Fruit fly (Drosophila melanogaster) whole organism, embryonic: ENCODE measurements around the gene Glg1.

Experiments
- CG1024 ChIP-seq: fragments of 200-800 bp; sonication (Bioruptor generic); IDR thresholded peaks from 2 replicates; pipeline ENCODE4 v1.3.6; 2022; ENCODE audit warnings: missing biosample characterization, missing genetic modification characterization
- CG10462 ChIP-seq: fragments of 200-800 bp; sonication (Bioruptor generic); optimal IDR thresholded peaks from 2 replicates; lab custom pipeline; 2016; ENCODE audit warnings: missing biosample characterization, missing genetic modification characterization
- CG11247 ChIP-seq: fragments of 200-800 bp; sonication (Bioruptor generic); IDR thresholded peaks from 2 replicates; pipeline ENCODE4 v1.3.6; 2022; ENCODE audit warnings: missing biosample characterization, missing genetic modification characterization
- CG11456 ChIP-seq: fragments of 200-800 bp; sonication (Bioruptor generic); IDR thresholded peaks from 3 replicates; pipeline ENCODE4 v1.3.6; 2022; ENCODE audit warnings: missing biosample characterization, missing genetic modification characterization
- CG11695 ChIP-seq: fragments of 200-800 bp; sonication (Bioruptor generic); IDR thresholded peaks from 3 replicates; pipeline ENCODE4 v1.3.6; 2022; ENCODE audit warnings: missing biosample characterization, missing genetic modification characterization
- CG13894 ChIP-seq: fragments of 200-800 bp; sonication (Bioruptor generic); optimal IDR thresholded peaks from 3 replicates; lab custom pipeline; 2018; ENCODE audit warnings: missing biosample characterization, mild to moderate bottlenecking, missing genetic modification characterization, moderate library complexity
- CG17612 ChIP-seq: fragments of 200-800 bp; sonication (Bioruptor generic); IDR thresholded peaks from 2 replicates; pipeline ENCODE4 v1.3.6; 2022; ENCODE audit warnings: missing biosample characterization, missing genetic modification characterization
- CG17912 ChIP-seq: fragments of 200-800 bp; sonication (Bioruptor generic); optimal IDR thresholded peaks from 2 replicates; lab custom pipeline; 2018; ENCODE audit warnings: missing biosample characterization, mild to moderate bottlenecking, missing genetic modification characterization
- CG2202 ChIP-seq: fragments of 200-800 bp; sonication (Bioruptor generic); optimal IDR thresholded peaks from 2 replicates; lab custom pipeline; 2018; ENCODE audit warnings: missing biosample characterization, mild to moderate bottlenecking, missing genetic modification characterization
- CG2712 ChIP-seq: fragments of 200-800 bp; optimal IDR thresholded peaks from 3 replicates; lab custom pipeline; 2019; ENCODE audit warnings: missing biosample characterization, mild to moderate bottlenecking, missing genetic modification characterization, moderate library complexity
- CG31224 ChIP-seq: fragments of 200-800 bp; sonication (Bioruptor generic); IDR thresholded peaks from 2 replicates; pipeline ENCODE4 v1.3.6; 2022; ENCODE audit warnings: missing biosample characterization, missing genetic modification characterization
- CG3281 ChIP-seq: fragments of 200-800 bp; sonication (Bioruptor generic); optimal IDR thresholded peaks from 3 replicates; lab custom pipeline; 2017; ENCODE audit warnings: missing biosample characterization, mild to moderate bottlenecking, missing genetic modification characterization
- CG3838 ChIP-seq: fragments of 200-800 bp; sonication (Bioruptor generic); optimal IDR thresholded peaks from 3 replicates; lab custom pipeline; 2016; ENCODE audit warnings: missing biosample characterization, missing genetic modification characterization
- CG6175 ChIP-seq: fragments of 200-800 bp; sonication (Bioruptor generic); IDR thresholded peaks from 3 replicates; pipeline ENCODE4 v1.3.6; 2022; ENCODE audit warnings: missing biosample characterization, missing genetic modification characterization
- CG6254 ChIP-seq: fragments of 200-800 bp; sonication (Bioruptor generic); optimal IDR thresholded peaks from 3 replicates; lab custom pipeline; 2017; ENCODE audit warnings: mild to moderate bottlenecking, missing biosample characterization, missing genetic modification reagents, missing genetic modification characterization
- CG6272 ChIP-seq: fragments of 200-800 bp; sonication (Bioruptor generic); IDR thresholded peaks from 2 replicates; pipeline ENCODE4 v1.3.6; 2022; ENCODE audit warnings: missing biosample characterization, missing genetic modification characterization
- CG8388 ChIP-seq: fragments of 200-800 bp; sonication (Bioruptor generic); optimal IDR thresholded peaks from 2 replicates; lab custom pipeline; 2019; ENCODE audit warnings: missing biosample characterization, mild to moderate bottlenecking, missing genetic modification characterization, moderate library complexity
- CG9215 ChIP-seq: fragments of 200-800 bp; sonication (Bioruptor generic); IDR thresholded peaks from 2 replicates; pipeline ENCODE4 v1.3.6; 2022; ENCODE audit warnings: missing biosample characterization, missing genetic modification characterization
- Camta ChIP-seq: fragments of 200-800 bp; sonication (Bioruptor generic); optimal IDR thresholded peaks from 2 replicates; lab custom pipeline; 2016; ENCODE audit warnings: missing biosample characterization, missing genetic modification characterization
- CoRest ChIP-seq: fragments of 200-800 bp; sonication (Bioruptor generic); optimal IDR thresholded peaks from 3 replicates; lab custom pipeline; 2018; ENCODE audit warnings: missing biosample characterization, mild to moderate bottlenecking, missing genetic modification characterization, moderate library complexity
- Dad ChIP-seq: fragments of 200-800 bp; sonication (Bioruptor generic); optimal IDR thresholded peaks from 3 replicates; lab custom pipeline; 2016; ENCODE audit warnings: missing biosample characterization, missing genetic modification characterization
- Doc3 ChIP-seq: fragments of 200-800 bp; sonication (Bioruptor generic); IDR thresholded peaks from 3 replicates; pipeline ENCODE4 v1.3.6; 2022; ENCODE audit warnings: missing biosample characterization, missing genetic modification characterization; ENCODE audit not compliant: partially characterized antibody
- Fer2 ChIP-seq: fragments of 200-800 bp; sonication (Bioruptor generic); optimal IDR thresholded peaks from 2 replicates; lab custom pipeline; 2018; ENCODE audit warnings: missing biosample characterization, mild to moderate bottlenecking, missing genetic modification characterization, moderate library complexity
- HLH3B ChIP-seq: fragments of 200-800 bp; sonication (Bioruptor generic); IDR thresholded peaks from 2 replicates; pipeline ENCODE4 v1.3.6; 2022; ENCODE audit warnings: missing biosample characterization, missing genetic modification characterization
- Hsf ChIP-seq: fragments of 200-800 bp; sonication (Bioruptor generic); optimal IDR thresholded peaks from 3 replicates; lab custom pipeline; 2016; ENCODE audit warnings: missing biosample characterization, missing genetic modification characterization
- MESR4 ChIP-seq: fragments of 200-800 bp; sonication (Bioruptor generic); optimal IDR thresholded peaks from 2 replicates; lab custom pipeline; 2018; ENCODE audit warnings: missing biosample characterization, mild to moderate bottlenecking, missing genetic modification characterization, moderate library complexity
- Mad ChIP-seq: fragments of 200-800 bp; sonication (Bioruptor generic); optimal IDR thresholded peaks from 2 replicates; lab custom pipeline; 2016; ENCODE audit warnings: missing biosample characterization, missing genetic modification characterization
- Opbp ChIP-seq: fragments of 200-800 bp; sonication (Bioruptor generic); IDR thresholded peaks from 3 replicates; pipeline ENCODE4 v1.3.6; 2022; ENCODE audit warnings: missing biosample characterization, missing genetic modification characterization; ENCODE audit not compliant: partially characterized antibody
- Poxn ChIP-seq: fragments of 200-800 bp; sonication (Bioruptor generic); IDR thresholded peaks from 2 replicates; pipeline ENCODE4 v1.3.6; 2022; ENCODE audit warnings: missing biosample characterization, missing genetic modification characterization
- Side ChIP-seq: fragments of 200-800 bp; sonication (Bioruptor generic); optimal IDR thresholded peaks from 2 replicates; lab custom pipeline; 2016; ENCODE audit warnings: missing biosample characterization, missing genetic modification characterization
- bab2 ChIP-seq: fragments of 200-800 bp; sonication (Bioruptor generic); optimal IDR thresholded peaks from 2 replicates; lab custom pipeline; 2016; ENCODE audit warnings: missing biosample characterization, missing genetic modification characterization
- br ChIP-seq: fragments of >200 bp; optimal IDR thresholded peaks from 2 replicates; lab custom pipeline; 2017
- cwo ChIP-seq: fragments of 200-800 bp; sonication (Bioruptor generic); optimal IDR thresholded peaks from 3 replicates; lab custom pipeline; 2017; ENCODE audit warnings: missing biosample characterization, missing genetic modification characterization, mild to moderate bottlenecking, moderate library complexity, missing genetic modification reagents
- dpn ChIP-seq, 2 experiments: fragments of 200-800 bp; sonication (Bioruptor generic); optimal IDR thresholded peaks; 3 replicates each; lab custom pipeline; 2016; ENCODE audit warnings: missing biosample characterization in 2 of 2, missing genetic modification characterization in 2 of 2
- dysf ChIP-seq: fragments of 200-800 bp; sonication (Bioruptor generic); IDR thresholded peaks from 3 replicates; pipeline ENCODE4 v1.3.6; 2022; ENCODE audit warnings: missing biosample characterization, missing genetic modification characterization
- fd3F ChIP-seq: fragments of 200-800 bp; sonication (Bioruptor generic); optimal IDR thresholded peaks from 2 replicates; lab custom pipeline; 2018; ENCODE audit warnings: missing biosample characterization, mild to moderate bottlenecking, missing genetic modification characterization, moderate library complexity
- gem ChIP-seq: fragments of 200-800 bp; sonication (Bioruptor generic); optimal IDR thresholded peaks from 2 replicates; lab custom pipeline; 2019; ENCODE audit warnings: missing biosample characterization, mild to moderate bottlenecking, missing genetic modification characterization, moderate library complexity
- grn ChIP-seq: fragments of 200-800 bp; sonication (Bioruptor generic); optimal IDR thresholded peaks from 3 replicates; lab custom pipeline; 2017; ENCODE audit warnings: missing biosample characterization, missing genetic modification characterization
- gro ChIP-seq: fragments of 200-800 bp; sonication (Bioruptor generic); optimal IDR thresholded peaks from 2 replicates; lab custom pipeline; 2016; ENCODE audit warnings: missing biosample characterization, missing genetic modification characterization
- jumu ChIP-seq: fragments of 200-800 bp; sonication (Bioruptor generic); optimal IDR thresholded peaks from 3 replicates; lab custom pipeline; 2016; ENCODE audit warnings: missing biosample characterization, missing genetic modification characterization
- kah ChIP-seq: fragments of 200-800 bp; sonication (Bioruptor generic); optimal IDR thresholded peaks from 2 replicates; lab custom pipeline; 2018; ENCODE audit warnings: missing biosample characterization, mild to moderate bottlenecking, missing genetic modification characterization
- lov ChIP-seq, 2 experiments: fragments of 200-800 bp in 1 of 2; fragments of >200 bp in 1 of 2; sonication (Bioruptor generic) in 1 of 2; IDR thresholded peaks in 1 of 2; optimal IDR thresholded peaks in 1 of 2; 2 replicates in 1 of 2; 3 replicates in 1 of 2; pipeline versions ENCODE4 v1.3.6 to Lab custom; 2017 to 2022; ENCODE audit warnings: missing biosample characterization in 1 of 2, missing genetic modification characterization in 1 of 2
- nerfin-1 ChIP-seq: fragments of 200-800 bp; sonication (Bioruptor generic); optimal IDR thresholded peaks from 3 replicates; lab custom pipeline; 2019; ENCODE audit warnings: missing biosample characterization, mild to moderate bottlenecking, missing genetic modification characterization, moderate library complexity
- pita ChIP-seq: fragments of 200-800 bp; sonication (Bioruptor generic); optimal IDR thresholded peaks from 2 replicates; lab custom pipeline; 2017; ENCODE audit warnings: missing biosample characterization, mild to moderate bottlenecking, missing genetic modification characterization
- salm ChIP-seq: fragments of 200-800 bp; sonication (Bioruptor generic); optimal IDR thresholded peaks from 2 replicates; lab custom pipeline; 2018; ENCODE audit warnings: missing biosample characterization, mild to moderate bottlenecking, missing genetic modification characterization
- scrt ChIP-seq: fragments of 200-800 bp; sonication (Bioruptor generic); optimal IDR thresholded peaks from 2 replicates; lab custom pipeline; 2018; ENCODE audit warnings: missing biosample characterization, mild to moderate bottlenecking, missing genetic modification characterization, moderate library complexity
- slou ChIP-seq: fragments of 200-800 bp; sonication (Bioruptor generic); optimal IDR thresholded peaks from 3 replicates; lab custom pipeline; 2016; ENCODE audit warnings: missing biosample characterization, missing genetic modification characterization
- sob ChIP-seq: fragments of 200-800 bp; sonication (Bioruptor generic); IDR thresholded peaks from 2 replicates; pipeline ENCODE4 v1.3.6; 2022; ENCODE audit warnings: missing biosample characterization, missing genetic modification characterization
- stwl ChIP-seq: fragments of 200-800 bp; sonication (Bioruptor generic); optimal IDR thresholded peaks from 3 replicates; lab custom pipeline; 2018; ENCODE audit warnings: missing biosample characterization, mild to moderate bottlenecking, missing genetic modification characterization, moderate library complexity
- ttk ChIP-seq: fragments of 200-800 bp; sonication (Bioruptor generic); IDR thresholded peaks from 2 replicates; pipeline ENCODE4 v2.1.2; 2022; ENCODE audit warnings: missing biosample characterization, missing genetic modification characterization
- z ChIP-seq: fragments of 200-800 bp; sonication (Bioruptor generic); IDR thresholded peaks from 3 replicates; pipeline ENCODE4 v1.3.6; 2022; ENCODE audit warnings: missing biosample characterization, missing genetic modification characterization

Gene Glg1

DNA sequence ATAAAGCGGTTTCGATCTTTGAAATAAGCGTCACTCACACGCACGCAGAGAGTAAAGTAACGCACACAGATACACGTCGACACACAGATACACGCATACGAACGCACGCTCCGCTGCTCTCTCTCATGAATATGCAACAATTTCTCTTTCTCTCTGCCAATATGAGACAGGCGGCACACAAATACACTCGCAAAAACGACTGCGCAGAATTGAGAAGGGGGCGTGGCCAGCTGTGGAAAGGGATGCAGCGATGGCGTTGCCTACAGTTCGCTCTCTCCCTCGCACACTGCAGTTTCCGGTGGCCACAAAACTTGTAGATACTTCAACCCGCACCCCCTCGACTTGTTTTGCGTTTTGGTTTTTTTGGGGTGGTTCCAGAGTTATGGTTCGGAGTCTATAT lies 27.7 kb downstream of the Glg1 start (continued):
- peak; percentile 60 for TF ChIP-seq scrt (GFP tag; lab: Kevin White, UChicago)
- TF ChIP-seq grn (GFP tag; lab: Kevin White, UChicago), result peak; percentile 13
- TF ChIP-seq CG1024 (GFP tag; lab: Robert Waterston, UW), result peak; percentile 63; the same call in 1 of the 2 replicates
- TF ChIP-seq stwl (tag; lab: Kevin White, UChicago), result no peak
- TF ChIP-seq dpn (GFP tag; optimal IDR thresholded peaks at IDR 0.05; lab: Kevin White, UChicago), result peak in 1 of 2 experiments; percentile 3
- TF ChIP-seq CG6272 (GFP tag; lab: Robert Waterston, UW), result no peak
- TF ChIP-seq Poxn (GFP tag; lab: Robert Waterston, UW), result no peak
- TF ChIP-seq CG3838 (GFP tag; lab: Kevin White, UChicago), result no peak
- no peak for TF ChIP-seq Dad (GFP tag; lab: Kevin White, UChicago)
- peak; percentile 41 for TF ChIP-seq CG6254 (GFP tag; lab: Kevin White, UChicago)
- TF ChIP-seq Camta, result peak; percentile 37
- no peak for TF ChIP-seq MESR4 (GFP tag; lab: Kevin White, UChicago)
- peak; percentile 41 for TF ChIP-seq kah
- no peak for TF ChIP-seq CG13894 (tag; lab: Kevin White, UChicago)
- no peak for TF ChIP-seq br (lab: Kevin White, UChicago)
- 0 out of 3 replicates have a peak, but pooled peaks have one; percentile 42 for TF ChIP-seq CG11456 (GFP tag; lab: Robert Waterston, UW)
- no peak for TF ChIP-seq CG9215 (GFP tag; lab: Robert Waterston, UW)
- no peak for TF ChIP-seq Fer2 (tag; lab: Kevin White, UChicago)
- TF ChIP-seq jumu (GFP tag; lab: Kevin White, UChicago), result no peak
- no peak for TF ChIP-seq CG17612 (GFP tag; lab: Robert Waterston, UW)
- TF ChIP-seq gem (tag; lab: Kevin White, UChicago), result no peak
- TF ChIP-seq sob (GFP tag; lab: Robert Waterston, UW), result 0 out of 2 replicates have a peak, but pooled peaks have one; percentile 11
- TF ChIP-seq CG6175 (GFP tag; lab: Robert Waterston, UW), result peak; percentile 57; the same call in 2 of the 3 replicates
- TF ChIP-seq dysf, result no peak; the same call in 2 of the 3 replicates
- peak; percentile 67 for TF ChIP-seq ttk
- no peak for TF ChIP-seq CG3281 (GFP tag; lab: Kevin White, UChicago)
- peak; percentile 63; the same call in 1 of the 2 replicates for TF ChIP-seq HLH3B (GFP tag; lab: Robert Waterston, UW)
- TF ChIP-seq CG11247, result no peak
- peak; percentile 47 for TF ChIP-seq nerfin-1 (tag; lab: Kevin White, UChicago)
- no peak for TF ChIP-seq pita (GFP tag; lab: Kevin White, UChicago)
- TF ChIP-seq Mad (GFP tag; lab: Kevin White, UChicago), result no peak
- TF ChIP-seq salm, result peak; percentile 11
- no peak for TF ChIP-seq Hsf (GFP tag; lab: Kevin White, UChicago)
- no peak for TF ChIP-seq CG10462
- 0 out of 3 replicates have a peak, but pooled peaks have one; percentile 22 for TF ChIP-seq Opbp (GFP tag; lab: Robert Waterston, UW)
- TF ChIP-seq CG31224 (GFP tag; lab: Robert Waterston, UW), result no peak
- TF ChIP-seq CG2202 (tag; lab: Kevin White, UChicago), result peak; percentile 25
- peak; percentile 49 for TF ChIP-seq CG8388 (GFP tag; lab: Kevin White, UChicago)
- no peak for TF ChIP-seq slou (GFP tag; lab: Kevin White, UChicago)
- no peak for TF ChIP-seq bab2 (GFP tag; lab: Kevin White, UChicago)
- TF ChIP-seq CoRest (tag; lab: Kevin White, UChicago), result peak; percentile 58
- TF ChIP-seq CG17912 (GFP tag; lab: Kevin White, UChicago), result peak; percentile 26
- TF ChIP-seq gro (GFP tag; lab: Kevin White, UChicago), result no peak
- no peak for TF ChIP-seq Doc3
- TF ChIP-seq cwo (GFP tag; lab: Kevin White, UChicago), result no peak
- no peak for TF ChIP-seq CG11695 (GFP tag; lab: Robert Waterston, UW)
- TF ChIP-seq Side (GFP tag; lab: Kevin White, UChicago), result peak; percentile 1
- peak; percentile 4 for TF ChIP-seq CG2712 (tag; lab: Kevin White, UChicago)
- no peak for TF ChIP-seq lov (optimal IDR thresholded peaks at IDR 0.05; lab: Kevin White, UChicago)
- TF ChIP-seq lov (GFP tag; IDR thresholded peaks at IDR 0.05; lab: Robert Waterston, UW), result peak; percentile 79; the same call in 1 of the 3 replicates
- no peak for TF ChIP-seq fd3F (GFP tag; lab: Kevin White, UChicago)
- TF ChIP-seq z, result peak; percentile 37; the same call in 1 of the 3 replicates
